Worm (Caenorhabditis elegans) whole organism, L4 larva: ENCODE results near the gene H40L08.2.

Experiments
- ZK337.2 ChIP-seq: fragments of 200-800 bp; sonication (Bioruptor generic); IDR thresholded peaks from 2 replicates; pipeline ENCODE4 v1.3.6; 2022; ENCODE audit warnings: missing genetic modification reagents, missing genetic modification characterization, missing compliant biosample characterization
- aha-1 ChIP-seq: fragments of 150-350 bp; peaks from one replicate; lab custom pipeline; 2014; ENCODE audit warnings: missing biosample characterization, missing genetic modification characterization
- ceh-82 ChIP-seq: sonication (generic microtip); optimal IDR thresholded peaks from 2 replicates; lab custom pipeline; 2017; ENCODE audit warnings: missing biosample characterization, missing genetic modification characterization
- ces-1 ChIP-seq: fragments of 150-350 bp; sonication (generic microtip); optimal IDR thresholded peaks from 4 replicates; lab custom pipeline; 2014; ENCODE audit warnings: missing biosample characterization, missing genetic modification reagents, missing genetic modification characterization
- daf-16 ChIP-seq, 3 experiments: sonication (generic microtip); optimal IDR thresholded peaks; 2 replicates each; lab custom pipeline; 2016 to 2017; ENCODE audit warnings: missing genetic modification characterization in 3 of 3, missing genetic modification reagents in 3 of 3, mild to moderate bottlenecking in 2 of 3, missing compliant biosample characterization in 2 of 3, missing biosample characterization in 1 of 3, moderate library complexity in 1 of 3
- daf-19 ChIP-seq: fragments of 200-800 bp; sonication (Bioruptor generic); conservative IDR thresholded peaks from 2 replicates; pipeline ENCODE4 v1.3.6; 2022; ENCODE audit warnings: missing genetic modification characterization, missing compliant biosample characterization
- dmd-6 ChIP-seq: fragments of 200-800 bp; sonication (Bioruptor generic); IDR thresholded peaks from 2 replicates; pipeline ENCODE4 v1.3.6; 2022; ENCODE audit warnings: missing genetic modification reagents, missing genetic modification characterization, missing compliant biosample characterization
- dmd-8 ChIP-seq: fragments of 200-800 bp; sonication (Bioruptor generic); IDR thresholded peaks from 2 replicates; pipeline ENCODE4 v1.3.6; 2022; ENCODE audit warnings: missing genetic modification characterization, missing compliant biosample characterization
- dmd-9 ChIP-seq: fragments of 200-800 bp; sonication (Bioruptor generic); IDR thresholded peaks from 2 replicates; pipeline ENCODE4 v1.3.6; 2022; ENCODE audit warnings: missing genetic modification reagents, missing genetic modification characterization, missing compliant biosample characterization
- dve-1 ChIP-seq: sonication (generic microtip); optimal IDR thresholded peaks from 2 replicates; lab custom pipeline; 2017; ENCODE audit warnings: antibody characterized with exemption, mild to moderate bottlenecking, missing genetic modification characterization, missing compliant biosample characterization; ENCODE audit not compliant: insufficient read depth
- egl-43 ChIP-seq: fragments of 200-800 bp; sonication (Bioruptor generic); IDR thresholded peaks from 2 replicates; pipeline ENCODE4 v1.3.6; 2022; ENCODE audit warnings: missing genetic modification reagents, missing genetic modification characterization, missing compliant biosample characterization
- fkh-10 ChIP-seq: fragments of 150-350 bp; optimal IDR thresholded peaks from 2 replicates; lab custom pipeline; 2014; ENCODE audit warnings: missing biosample characterization, missing genetic modification reagents, missing genetic modification characterization
- fos-1 ChIP-seq: fragments of 150-350 bp; optimal IDR thresholded peaks from 2 replicates; lab custom pipeline; 2014; ENCODE audit warnings: missing biosample characterization, missing genetic modification characterization
- hlh-11 ChIP-seq: fragments of 200-800 bp; sonication (Bioruptor generic); optimal IDR thresholded peaks from 2 replicates; lab custom pipeline; 2018; ENCODE audit warnings: mild to moderate bottlenecking, missing genetic modification characterization, missing compliant biosample characterization
- hlh-30 ChIP-seq: sonication (generic microtip); optimal IDR thresholded peaks from 2 replicates; lab custom pipeline; 2017; ENCODE audit warnings: antibody characterized with exemption, mild to moderate bottlenecking, missing genetic modification characterization, missing compliant biosample characterization; ENCODE audit not compliant: insufficient read depth
- hmg-1.1 ChIP-seq: fragments of 200-800 bp; sonication (Bioruptor generic); IDR thresholded peaks from 2 replicates; pipeline ENCODE4 v1.3.6; 2022; ENCODE audit warnings: missing genetic modification reagents, missing genetic modification characterization, missing compliant biosample characterization
- jun-1 ChIP-seq: fragments of 150-350 bp; optimal IDR thresholded peaks from 2 replicates; lab custom pipeline; 2014; ENCODE audit warnings: missing biosample characterization, missing genetic modification reagents, missing genetic modification characterization
- lin-39 ChIP-seq: fragments of 150-350 bp; optimal IDR thresholded peaks from 2 replicates; lab custom pipeline; 2014; ENCODE audit warnings: missing biosample characterization, missing genetic modification reagents, missing genetic modification characterization
- lsy-2 ChIP-seq, 2 experiments: fragments of 150-350 bp in 1 of 2; sonication (generic microtip) in 1 of 2; optimal IDR thresholded peaks; 2 replicates each; lab custom pipeline; 2014 to 2017; ENCODE audit warnings: missing biosample characterization in 2 of 2, missing genetic modification characterization in 2 of 2
- mdl-1 ChIP-seq, 2 experiments: fragments of 150-350 bp in 1 of 2; sonication (generic microtip) in 1 of 2; optimal IDR thresholded peaks; 2 replicates each; lab custom pipeline; 2014 to 2017; ENCODE audit warnings: missing biosample characterization in 2 of 2, missing genetic modification characterization in 2 of 2
- mep-1 ChIP-seq: fragments of 150-350 bp; sonication (generic microtip); optimal IDR thresholded peaks from 3 replicates; lab custom pipeline; 2014; ENCODE audit warnings: missing biosample characterization, missing genetic modification characterization
- mes-2 ChIP-seq: sonication (generic microtip); optimal IDR thresholded peaks from 2 replicates; lab custom pipeline; 2016; ENCODE audit warnings: missing genotype, mild to moderate bottlenecking, missing genetic modification characterization, missing compliant biosample characterization; ENCODE audit not compliant: poor library complexity, severe bottlenecking
- mxl-3 ChIP-seq: fragments of 200-800 bp; sonication (Bioruptor generic); optimal IDR thresholded peaks from 2 replicates; lab custom pipeline; 2018; ENCODE audit warnings: mild to moderate bottlenecking, missing genetic modification characterization, missing compliant biosample characterization
- nhr-28 ChIP-seq: fragments of 150-350 bp; optimal IDR thresholded peaks from 2 replicates; lab custom pipeline; 2014; ENCODE audit warnings: missing biosample characterization, missing genetic modification characterization
- nhr-41 ChIP-seq: fragments of 200-800 bp; sonication (Bioruptor generic); IDR thresholded peaks from 2 replicates; pipeline ENCODE4 v1.3.6; 2022; ENCODE audit warnings: missing genetic modification reagents, missing genetic modification characterization, missing compliant biosample characterization
- nhr-6 ChIP-seq: fragments of 150-350 bp; optimal IDR thresholded peaks from 2 replicates; lab custom pipeline; 2014; ENCODE audit warnings: missing biosample characterization, missing genetic modification characterization
- pqm-1 ChIP-seq: sonication (generic microtip); optimal IDR thresholded peaks from 2 replicates; lab custom pipeline; 2017; ENCODE audit warnings: missing biosample characterization, missing genetic modification characterization
- rbr-2 ChIP-seq: sonication (generic microtip); optimal IDR thresholded peaks from 2 replicates; lab custom pipeline; 2016; ENCODE audit warnings: missing genotype, missing genetic modification characterization, missing compliant biosample characterization
- sdz-12 ChIP-seq: fragments of 200-800 bp; sonication (Bioruptor generic); optimal IDR thresholded peaks from 2 replicates; lab custom pipeline; 2018; ENCODE audit warnings: mild to moderate bottlenecking, missing genetic modification characterization, missing compliant biosample characterization
- spr-1 ChIP-seq: sonication (generic microtip); optimal IDR thresholded peaks from 2 replicates; lab custom pipeline; 2016; ENCODE audit warnings: mild to moderate bottlenecking, missing genetic modification characterization, missing compliant biosample characterization
- unc-39 ChIP-seq: sonication (generic microtip); optimal IDR thresholded peaks from 2 replicates; lab custom pipeline; 2017; ENCODE audit warnings: missing biosample characterization, missing genetic modification characterization
- unc-62 ChIP-seq, 3 experiments: fragments of 150-350 bp in 1 of 3; sonication (generic microtip); optimal IDR thresholded peaks in 2 of 3; peaks in 1 of 3; 1 replicate in 1 of 3; 2 replicates in 2 of 3; lab custom pipeline; 2014 to 2017; ENCODE audit warnings: missing biosample characterization in 3 of 3, missing genetic modification characterization in 3 of 3, missing genetic modification reagents in 3 of 3, missing genotype in 1 of 3
- zfp-3 ChIP-seq: fragments of 200-800 bp; sonication (Bioruptor generic); conservative IDR thresholded peaks from 2 replicates; pipeline ENCODE4 v1.3.6; 2022; ENCODE audit warnings: missing genetic modification reagents, missing genetic modification characterization, missing compliant biosample characterization

H40L08.2 gene

ce11 chrX:15104963-15105493 is 27.5 kb upstream of the H40L08.2 start (continued):
- peak in 1 of 2 experiments; percentile 65 for TF ChIP-seq mdl-1 (tag; optimal IDR thresholded peaks at IDR 0.05; lab: Kevin White, UChicago)
- TF ChIP-seq daf-16 (GFP tag; optimal IDR thresholded peaks at IDR 0.05; lab: Kevin White, UChicago): peak in 1 of 2 experiments; percentile 3
- no peak for TF ChIP-seq daf-16 (tag; optimal IDR thresholded peaks at IDR 0.05; lab: Kevin White, UChicago)
- no peak for TF ChIP-seq egl-43 (GFP tag; lab: Robert Waterston, UW)
- TF ChIP-seq ces-1 (GFP tag; lab: Kevin White, UChicago): no peak
- no peak for TF ChIP-seq sdz-12 (GFP tag; lab: Kevin White, UChicago)
- TF ChIP-seq lin-39 (tag; lab: Kevin White, UChicago): no peak
- TF ChIP-seq fos-1 (tag; lab: Kevin White, UChicago): no peak
- peak; percentile 68 for TF ChIP-seq nhr-28 (tag; lab: Kevin White, UChicago)

ce11 chrX:15103481-15103880 is 25.9 kb upstream of the H40L08.2 start:
- TF ChIP-seq dve-1 (tag; lab: Kevin White, UChicago) (no peak), ZK337.2 (GFP tag; lab: Robert Waterston, UW) (no peak), unc-62 (GFP tag; optimal IDR thresholded peaks at IDR 0.05 in 1 of 2; lab: Kevin White, UChicago) (peak in 1 of 2 experiments; percentile 96), unc-62 (tag; optimal IDR thresholded peaks at IDR 0.05; lab: Kevin White, UChicago) (no peak)

ce11 chrX:15100369-15100963 is 22.9 kb upstream of the H40L08.2 start, which contains the start of gene dhhc-1:
Gene dhhc-1 (minus strand): TSS chrX:15100419.
- TF ChIP-seq mep-1 (tag; lab: Kevin White, UChicago): peak; percentile 43
- 0 out of 2 replicates have a peak, but pooled peaks have one; percentile 3 for TF ChIP-seq egl-43 (GFP tag; lab: Robert Waterston, UW)
- TF ChIP-seq hlh-30 (tag; lab: Kevin White, UChicago): peak; percentile 33
- peak in 1 of 2 experiments; percentile 16 for TF ChIP-seq daf-16 (GFP tag; optimal IDR thresholded peaks at IDR 0.05; lab: Kevin White, UChicago)
- TF ChIP-seq daf-16 (tag; optimal IDR thresholded peaks at IDR 0.05; lab: Kevin White, UChicago): peak; percentile 31
- TF ChIP-seq spr-1 (tag; lab: Kevin White, UChicago): no peak
- TF ChIP-seq aha-1 (tag; lab: Kevin White, UChicago): peak; percentile 58
- peak in 1 of 2 experiments; percentile 75 for TF ChIP-seq unc-62 (GFP tag; optimal IDR thresholded peaks at IDR 0.05 in 1 of 2; lab: Kevin White, UChicago)
- TF ChIP-seq unc-62 (tag; optimal IDR thresholded peaks at IDR 0.05; lab: Kevin White, UChicago): no peak
- no peak for TF ChIP-seq fkh-10 (GFP tag; lab: Kevin White, UChicago)
- TF ChIP-seq nhr-41 (GFP tag; lab: Robert Waterston, UW): peak; percentile 74; the same call in 1 of the 2 replicates
- no peak for TF ChIP-seq dmd-8 (GFP tag; lab: Robert Waterston, UW)
- peak; percentile 48 for TF ChIP-seq pqm-1 (tag; lab: Kevin White, UChicago)
- TF ChIP-seq zfp-3 (GFP tag; lab: Robert Waterston, UW): no peak
- TF ChIP-seq jun-1 (tag; lab: Kevin White, UChicago): no peak
- TF ChIP-seq mes-2: peak; percentile 49
- TF ChIP-seq nhr-6: peak; percentile 10
- TF ChIP-seq lsy-2 (tag; optimal IDR thresholded peaks at IDR 0.05; lab: Kevin White, UChicago): peak in 1 of 2 experiments; percentile 23
- no peak for TF ChIP-seq unc-39 (tag; lab: Kevin White, UChicago)
- TF ChIP-seq dmd-6 (GFP tag; lab: Robert Waterston, UW): peak; percentile 46; the same call in 1 of the 2 replicates
- TF ChIP-seq dmd-9 (GFP tag; lab: Robert Waterston, UW): no peak
- TF ChIP-seq hlh-11 (tag; lab: Kevin White, UChicago): peak; percentile 52
- no peak for TF ChIP-seq ceh-82 (tag; lab: Kevin White, UChicago)
- peak; percentile 42 for TF ChIP-seq rbr-2 (tag; lab: Kevin White, UChicago)
- peak; percentile 34 for TF ChIP-seq nhr-28 (tag; lab: Kevin White, UChicago)
- TF ChIP-seq mxl-3 (GFP tag; lab: Kevin White, UChicago): peak; percentile 33
- TF ChIP-seq hmg-1.1 (GFP tag; lab: Robert Waterston, UW): peak; percentile 80
- no peak for TF ChIP-seq daf-19 (GFP tag; lab: Robert Waterston, UW)
- TF ChIP-seq, all 104 proteins: peak for 17
